Worm (Caenorhabditis elegans) whole organism, mixed stage, embryonic: ENCODE data around the gene R09E10.5.
A peak's percentile ranks its signal among the peaks of the same experiment; 100 is the strongest.

Experiments used
- M03D4.4 ChIP-seq: sonication (generic microtip); optimal IDR thresholded peaks from 2 replicates; lab custom pipeline; 2017; ENCODE audit warnings: mild to moderate bottlenecking, missing genetic modification characterization, missing compliant biosample characterization
- blmp-1 ChIP-seq: fragments of 150-350 bp; optimal IDR thresholded peaks from 2 replicates; lab custom pipeline; 2014; ENCODE audit warnings: missing biosample characterization, missing genetic modification characterization
- ceh-43 ChIP-seq: fragments of 200-800 bp; sonication (Bioruptor generic); optimal IDR thresholded peaks from 2 replicates; lab custom pipeline; 2018; ENCODE audit warnings: mild to moderate bottlenecking, missing genetic modification characterization, moderate library complexity, missing compliant biosample characterization
- ceh-83 ChIP-seq: fragments of 200-800 bp; sonication (Bioruptor generic); optimal IDR thresholded peaks from 2 replicates; lab custom pipeline; 2018; ENCODE audit warnings: mild to moderate bottlenecking, missing genetic modification characterization, missing compliant biosample characterization
- ces-1 ChIP-seq: fragments of 150-350 bp; optimal IDR thresholded peaks from 2 replicates; lab custom pipeline; 2014; ENCODE audit warnings: missing biosample characterization, missing genetic modification reagents, missing genetic modification characterization
- cnd-1 ChIP-seq: fragments of 200-800 bp; sonication (Bioruptor generic); optimal IDR thresholded peaks from 2 replicates; lab custom pipeline; 2018; ENCODE audit warnings: mild to moderate bottlenecking, missing genetic modification characterization, missing compliant biosample characterization
- drap-1 ChIP-seq: fragments of 200-800 bp; sonication (Bioruptor generic); optimal IDR thresholded peaks from 3 replicates; lab custom pipeline; 2018; ENCODE audit warnings: mild to moderate bottlenecking, missing genetic modification characterization, missing compliant biosample characterization
- elt-1 ChIP-seq: sonication (generic microtip); optimal IDR thresholded peaks from 2 replicates; lab custom pipeline; 2017; ENCODE audit warnings: missing genetic modification characterization, mild to moderate bottlenecking, missing compliant biosample characterization, antibody characterized with exemption, moderate library complexity, borderline replicate concordance; ENCODE audit not compliant: insufficient read depth
- elt-3 ChIP-seq: fragments of 150-350 bp; optimal IDR thresholded peaks from 2 replicates; lab custom pipeline; 2014; ENCODE audit warnings: missing biosample characterization, missing genetic modification characterization
- flh-1 ChIP-seq: fragments of 200-800 bp; sonication (Bioruptor generic); optimal IDR thresholded peaks from 2 replicates; lab custom pipeline; 2018; ENCODE audit warnings: mild to moderate bottlenecking, missing genetic modification characterization, moderate library complexity, missing compliant biosample characterization
- ham-2 ChIP-seq: fragments of 200-800 bp; sonication (Bioruptor generic); optimal IDR thresholded peaks from 2 replicates; lab custom pipeline; 2018; ENCODE audit warnings: mild to moderate bottlenecking, missing genetic modification characterization, missing compliant biosample characterization
- hlh-1 ChIP-seq: fragments of 150-350 bp; optimal IDR thresholded peaks from 2 replicates; lab custom pipeline; 2014; ENCODE audit warnings: missing biosample characterization, missing genetic modification reagents, missing genetic modification characterization
- lin-13 ChIP-seq: fragments of 150-350 bp; optimal IDR thresholded peaks from 2 replicates; lab custom pipeline; 2014; ENCODE audit warnings: missing biosample characterization, missing genetic modification characterization
- lsy-2 ChIP-seq: fragments of 150-350 bp; optimal IDR thresholded peaks from 2 replicates; lab custom pipeline; 2014; ENCODE audit warnings: missing biosample characterization, missing genetic modification characterization
- mab-5 ChIP-seq: fragments of 150-350 bp; optimal IDR thresholded peaks from 2 replicates; lab custom pipeline; 2014; ENCODE audit warnings: missing biosample characterization, missing genetic modification characterization
- mep-1 ChIP-seq: fragments of 150-350 bp; optimal IDR thresholded peaks from 2 replicates; lab custom pipeline; 2017; ENCODE audit warnings: missing biosample characterization, missing genetic modification reagents, missing genetic modification characterization, inconsistent platforms
- nhr-2 ChIP-seq: fragments of 150-350 bp; optimal IDR thresholded peaks from 2 replicates; lab custom pipeline; 2014; ENCODE audit warnings: missing biosample characterization, missing genetic modification characterization
- nhr-237 ChIP-seq: fragments of 150-350 bp; optimal IDR thresholded peaks from 2 replicates; lab custom pipeline; 2014; ENCODE audit warnings: missing biosample characterization, missing genetic modification characterization
- nhr-28 ChIP-seq: fragments of 150-350 bp; optimal IDR thresholded peaks from 2 replicates; lab custom pipeline; 2014; ENCODE audit warnings: missing biosample characterization, missing genetic modification characterization
- pha-4 ChIP-seq: fragments of 150-350 bp; optimal IDR thresholded peaks from 2 replicates; lab custom pipeline; 2018; ENCODE audit warnings: missing biosample characterization, missing genetic modification reagents, missing genetic modification characterization
- sem-2 ChIP-seq: fragments of 200-800 bp; sonication (Bioruptor generic); optimal IDR thresholded peaks from 2 replicates; lab custom pipeline; 2018; ENCODE audit warnings: mild to moderate bottlenecking, missing genetic modification characterization, missing compliant biosample characterization
- sptf-1 ChIP-seq: sonication (generic microtip); optimal IDR thresholded peaks from 2 replicates; lab custom pipeline; 2017; ENCODE audit warnings: mild to moderate bottlenecking, missing genetic modification characterization, moderate library complexity, missing compliant biosample characterization
- tbx-8 ChIP-seq: fragments of 200-800 bp; sonication (Bioruptor generic); optimal IDR thresholded peaks from 2 replicates; lab custom pipeline; 2018; ENCODE audit warnings: mild to moderate bottlenecking, missing genetic modification characterization, moderate library complexity, missing compliant biosample characterization
- unc-120 ChIP-seq: sonication (generic microtip); optimal IDR thresholded peaks from 2 replicates; lab custom pipeline; 2017; ENCODE audit warnings: missing genetic modification characterization, missing compliant biosample characterization; ENCODE audit not compliant: poor library complexity, severe bottlenecking
- unc-39 ChIP-seq: fragments of 150-350 bp; optimal IDR thresholded peaks from 2 replicates; lab custom pipeline; 2014; ENCODE audit warnings: missing biosample characterization, missing genetic modification characterization
- unc-62 ChIP-seq: fragments of 150-350 bp; optimal IDR thresholded peaks from 2 replicates; lab custom pipeline; 2014; ENCODE audit warnings: missing biosample characterization, missing genetic modification reagents, missing genetic modification characterization
- zip-8 ChIP-seq: fragments of 150-350 bp; optimal IDR thresholded peaks from 2 replicates; lab custom pipeline; 2014; ENCODE audit warnings: missing biosample characterization, missing genetic modification characterization
- ztf-11 ChIP-seq: fragments of 150-350 bp; optimal IDR thresholded peaks from 2 replicates; lab custom pipeline; 2014; ENCODE audit warnings: missing biosample characterization, missing genetic modification characterization

Gene R09E10.5

DNA sequence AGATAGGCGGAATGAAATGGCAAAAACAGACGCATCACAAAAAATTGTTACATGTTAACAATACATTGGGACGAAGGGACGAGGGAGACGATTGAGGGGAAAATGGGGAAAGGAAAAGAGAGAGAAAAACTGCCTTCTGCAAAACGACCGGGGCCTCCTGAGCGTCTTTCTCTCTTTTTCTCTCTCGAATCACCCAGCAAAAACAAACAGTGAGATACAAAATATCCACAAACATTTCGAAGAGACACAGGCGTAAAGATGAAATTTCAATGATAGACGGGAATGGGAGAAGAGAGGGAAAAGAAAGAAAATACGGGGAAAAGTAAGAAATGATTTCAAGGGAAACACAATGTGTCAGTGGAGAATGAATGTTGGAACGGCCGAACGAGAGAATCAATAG is 43.9 kb upstream of the R09E10.5 start (continued):
- no peak for TF ChIP-seq drap-1 (GFP tag; lab: Kevin White, UChicago)
- peak; percentile 23 for TF ChIP-seq lsy-2

DNA sequence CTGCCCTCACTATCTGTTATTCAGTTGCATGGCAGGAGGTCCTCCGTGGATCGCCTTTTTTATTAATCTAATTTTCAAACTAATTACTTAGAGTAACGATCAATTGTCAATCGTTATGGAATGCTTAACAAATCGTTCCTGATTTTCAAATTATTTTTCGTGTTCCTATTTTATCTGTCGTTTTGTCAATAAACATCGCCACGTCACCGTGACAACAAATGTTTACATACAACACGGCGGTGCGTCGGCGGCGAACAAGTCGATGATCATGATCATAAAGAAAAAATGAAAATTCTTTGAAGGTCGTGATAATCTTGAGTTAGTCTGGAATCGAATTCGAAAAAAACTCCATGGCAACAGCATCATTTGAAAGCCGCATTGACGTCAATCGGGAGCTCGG is 43.4 kb upstream of the R09E10.5 start:
- TF ChIP-seq ztf-11 (tag; lab: Kevin White, UChicago) (no peak), tbx-8 (GFP tag; lab: Kevin White, UChicago) (no peak), blmp-1 (tag; lab: Kevin White, UChicago) (no peak), zip-8 (no peak), unc-62 (GFP tag; lab: Kevin White, UChicago) (no peak), nhr-237 (no peak), ceh-83 (GFP tag; lab: Kevin White, UChicago) (no peak), lsy-2 (no peak), flh-1 (GFP tag; lab: Kevin White, UChicago) (no peak), nhr-2 (tag; lab: Kevin White, UChicago) (no peak), M03D4.4 (tag; lab: Kevin White, UChicago) (no peak), unc-39 (tag; lab: Kevin White, UChicago) (no peak)
- TF ChIP-seq, all 35 proteins: peak for 0

DNA sequence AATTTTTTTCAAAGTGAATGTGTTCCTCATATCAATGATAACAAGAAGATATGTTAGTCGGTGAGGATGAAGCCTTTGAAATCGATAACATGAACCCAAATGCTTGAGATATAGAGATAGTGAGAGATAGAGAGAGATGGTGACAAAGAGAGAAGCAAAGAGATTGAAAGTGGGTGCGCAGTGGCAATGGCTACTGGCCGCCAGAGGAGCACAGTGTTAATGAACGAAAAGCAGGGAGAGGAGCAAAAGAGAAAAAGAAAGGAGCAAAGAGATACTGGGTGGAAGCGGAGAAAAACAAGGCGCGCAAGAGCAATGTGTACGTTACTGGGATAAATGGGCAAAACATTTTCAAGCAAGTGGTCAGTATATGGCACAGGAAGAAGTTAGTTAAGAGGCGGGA is 42.5 kb upstream of the R09E10.5 start:
- TF ChIP-seq pha-4 (tag; lab: Kevin White, UChicago) (no peak), unc-62 (GFP tag; lab: Kevin White, UChicago) (no peak), unc-120 (tag; lab: Kevin White, UChicago) (peak; percentile 43), ces-1 (GFP tag; lab: Kevin White, UChicago) (peak; percentile 40), mep-1 (tag; lab: Kevin White, UChicago) (peak; percentile 22), blmp-1 (tag; lab: Kevin White, UChicago) (no peak)

DNA sequence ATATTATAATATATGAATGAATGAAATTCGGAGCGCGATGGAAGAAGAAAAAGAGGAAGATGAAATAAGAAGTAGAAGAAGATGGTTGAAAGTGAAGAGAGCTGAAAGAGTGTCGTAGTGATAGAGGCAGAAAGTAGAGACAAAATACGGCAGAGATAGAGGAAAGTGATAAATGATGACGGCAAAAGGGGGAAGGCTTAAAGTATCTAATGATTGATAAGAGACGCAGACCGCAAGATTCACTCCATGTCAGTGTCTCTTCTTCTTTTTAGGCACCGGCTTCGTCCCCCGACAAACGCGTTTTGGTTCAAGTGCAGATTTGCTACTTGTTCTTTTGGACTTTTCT is 40.2 kb upstream of the R09E10.5 start:
- TF ChIP-seq ham-2 (GFP tag; lab: Kevin White, UChicago): peak; percentile 14
- no peak for TF ChIP-seq lin-13
- TF ChIP-seq unc-120 (tag; lab: Kevin White, UChicago): peak; percentile 55
- TF ChIP-seq ztf-11 (tag; lab: Kevin White, UChicago): no peak
- TF ChIP-seq blmp-1 (tag; lab: Kevin White, UChicago): peak; percentile 84
- peak; percentile 55 for TF ChIP-seq elt-3
- TF ChIP-seq unc-62 (GFP tag; lab: Kevin White, UChicago): peak; percentile 77

DNA sequence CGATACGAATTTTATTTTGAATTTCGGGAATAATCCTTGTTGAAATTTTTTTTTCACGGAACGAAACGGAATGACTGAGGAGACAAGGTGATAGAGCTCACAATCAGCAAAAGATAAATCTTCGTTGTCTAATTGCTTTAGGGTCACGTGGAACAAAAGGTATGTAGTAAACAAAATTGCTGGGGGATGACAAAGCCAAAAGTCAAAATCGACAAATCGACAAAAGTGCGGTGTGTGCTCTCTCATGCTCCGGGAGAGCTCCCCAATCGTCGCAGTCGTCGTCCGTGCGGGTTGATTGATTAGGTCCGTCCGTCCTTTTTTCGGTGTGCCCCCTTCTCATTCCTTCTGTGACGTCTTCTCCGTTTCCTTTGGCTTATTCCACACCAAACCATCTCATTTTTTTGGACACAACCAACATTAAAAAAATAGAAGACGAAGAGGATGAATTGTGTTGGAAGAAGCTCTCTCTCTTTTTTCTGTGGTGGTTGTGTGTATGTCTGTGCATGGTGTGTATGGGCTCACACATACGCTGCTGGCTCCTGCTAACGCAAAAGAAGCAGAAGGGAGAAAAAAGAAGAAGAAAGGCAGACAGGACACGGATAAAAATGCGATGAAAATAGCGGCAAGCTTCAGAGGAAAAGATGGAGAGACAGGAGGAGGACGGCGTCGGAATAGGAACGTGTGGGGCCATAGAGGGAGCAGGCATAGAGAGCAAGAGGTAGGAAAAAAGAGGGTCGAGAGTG is 39.7 kb upstream of the R09E10.5 start:
- TF ChIP-seq ces-1 (GFP tag; lab: Kevin White, UChicago) (peak; percentile 14), hlh-1 (tag; lab: Kevin White, UChicago) (no peak), nhr-2 (tag; lab: Kevin White, UChicago) (no peak)

DNA sequence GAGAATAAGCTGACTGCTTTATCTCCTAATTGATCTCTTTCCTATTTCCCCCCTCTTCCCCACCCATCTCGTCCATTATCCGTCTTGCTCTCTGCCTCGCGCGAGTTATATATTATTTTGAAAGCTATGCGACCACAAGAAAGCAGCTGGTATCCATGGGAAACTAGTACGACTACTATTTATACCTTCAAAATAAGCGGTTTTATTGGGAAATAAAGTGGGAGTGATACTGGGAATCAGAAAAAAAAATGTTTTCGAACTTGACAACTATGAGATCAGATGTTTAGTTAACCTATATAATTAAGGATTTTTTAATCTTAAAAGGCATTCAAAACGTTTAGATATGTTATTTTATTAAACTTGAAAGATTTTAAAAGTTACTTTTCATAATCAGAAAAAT is 37.6 kb upstream of the R09E10.5 start:
- no peak for TF ChIP-seq cnd-1 (tag; lab: Kevin White, UChicago)
- no peak for TF ChIP-seq hlh-1 (tag; lab: Kevin White, UChicago)
- TF ChIP-seq mab-5 (tag; lab: Kevin White, UChicago): no peak
- no peak for TF ChIP-seq sem-2
- TF ChIP-seq ceh-43 (GFP tag; lab: Kevin White, UChicago): no peak
- no peak for TF ChIP-seq sptf-1 (tag; lab: Kevin White, UChicago)
- no peak for TF ChIP-seq elt-1 (tag; lab: Kevin White, UChicago)
- no peak for TF ChIP-seq unc-62 (GFP tag; lab: Kevin White, UChicago)
- no peak for TF ChIP-seq ceh-83 (GFP tag; lab: Kevin White, UChicago)
- TF ChIP-seq, all 35 proteins: peak for 0

DNA sequence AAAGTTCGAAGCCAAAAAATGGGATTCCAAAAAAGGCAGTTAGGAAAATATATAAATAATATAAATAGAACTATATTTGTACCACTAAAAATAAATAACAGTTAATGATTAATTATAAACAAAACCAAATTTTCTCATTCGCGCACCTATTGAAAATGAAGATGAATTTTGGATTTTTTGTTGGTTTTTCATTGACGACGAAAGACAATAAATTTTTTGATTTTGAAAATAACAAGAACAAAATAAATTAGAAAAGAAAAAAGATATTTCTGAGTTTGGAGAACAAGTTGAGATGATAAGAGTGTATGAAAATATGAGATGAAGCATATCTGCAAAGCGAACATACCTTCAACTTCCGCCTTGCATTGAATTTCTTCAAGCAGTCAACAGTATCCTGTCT is 35.2 kb upstream of the R09E10.5 start:
- no peak for TF ChIP-seq ceh-43 (GFP tag; lab: Kevin White, UChicago)
- no peak for TF ChIP-seq nhr-28 (tag; lab: Kevin White, UChicago)
- TF ChIP-seq M03D4.4 (tag; lab: Kevin White, UChicago): no peak
- TF ChIP-seq, all 35 proteins: peak for 0
